Fruit fly (Drosophila melanogaster) whole organism, prepupa: ENCODE measurements around the gene Cpr23B.
A peak's percentile ranks its signal among the peaks of the same experiment; 100 is the strongest.

Source experiments
- CG1621 ChIP-seq: fragments of 200-800 bp; sonication (Bioruptor generic); optimal IDR thresholded peaks from 3 replicates; lab custom pipeline; 2018; ENCODE audit warnings: missing biosample characterization, mild to moderate bottlenecking, missing genetic modification characterization
- CG32006 ChIP-seq: fragments of 200-800 bp; sonication (Bioruptor generic); optimal IDR thresholded peaks from 3 replicates; lab custom pipeline; 2017; ENCODE audit warnings: missing biosample characterization, mild to moderate bottlenecking, missing genetic modification characterization
- CG34406 ChIP-seq: fragments of 200-800 bp; sonication (Bioruptor generic); optimal IDR thresholded peaks from 3 replicates; lab custom pipeline; 2016; ENCODE audit warnings: missing biosample characterization, missing genetic modification characterization
- CG4318 ChIP-seq: fragments of 200-800 bp; sonication (Bioruptor generic); optimal IDR thresholded peaks from 3 replicates; lab custom pipeline; 2017; ENCODE audit warnings: missing biosample characterization, mild to moderate bottlenecking, missing genetic modification characterization
- CG6163 ChIP-seq: fragments of 200-800 bp; sonication (Bioruptor generic); IDR thresholded peaks from 3 replicates; pipeline ENCODE4 v1.3.6; 2022; ENCODE audit warnings: missing biosample characterization, missing genetic modification characterization
- CG6276 ChIP-seq: fragments of 200-800 bp; sonication (Bioruptor generic); optimal IDR thresholded peaks from 2 replicates; lab custom pipeline; 2017; ENCODE audit warnings: missing biosample characterization, mild to moderate bottlenecking, missing genetic modification characterization
- CG6854 ChIP-seq: fragments of 200-800 bp; sonication (Bioruptor generic); optimal IDR thresholded peaks from 2 replicates; lab custom pipeline; 2017; ENCODE audit warnings: missing biosample characterization, mild to moderate bottlenecking, missing genetic modification characterization
- CG8119 ChIP-seq: fragments of 200-800 bp; sonication (Bioruptor generic); IDR thresholded peaks from 3 replicates; pipeline ENCODE4 v1.3.6; 2022; ENCODE audit warnings: missing biosample characterization, missing genetic modification characterization
- CG8632 ChIP-seq: fragments of 200-800 bp; sonication (Bioruptor generic); optimal IDR thresholded peaks from 3 replicates; lab custom pipeline; 2016; ENCODE audit warnings: missing biosample characterization, missing genetic modification characterization
- Eip75B ChIP-seq: fragments of 200-800 bp; sonication (Bioruptor generic); optimal IDR thresholded peaks from 3 replicates; lab custom pipeline; 2016; ENCODE audit warnings: missing biosample characterization, missing genetic modification characterization
- Eip78C ChIP-seq: fragments of 200-800 bp; sonication (Bioruptor generic); peaks from one replicate; lab custom pipeline; 2016; ENCODE audit warnings: missing biosample characterization, missing genetic modification characterization
- Eip93F ChIP-seq: fragments of 200-800 bp; sonication (Bioruptor generic); optimal IDR thresholded peaks from 2 replicates; lab custom pipeline; 2016; ENCODE audit warnings: missing biosample characterization, mild to moderate bottlenecking, missing genetic modification characterization
- Ets21C ChIP-seq: fragments of 200-800 bp; sonication (Bioruptor generic); optimal IDR thresholded peaks from 3 replicates; lab custom pipeline; 2016; ENCODE audit warnings: missing biosample characterization, missing genetic modification characterization
- Gug ChIP-seq: fragments of 200-800 bp; sonication (Bioruptor generic); IDR thresholded peaks from 2 replicates; pipeline ENCODE4 v1.3.6; 2022; ENCODE audit warnings: missing biosample characterization, missing genetic modification characterization
- Hr38 ChIP-seq: sonication (Bioruptor generic); optimal IDR thresholded peaks from 2 replicates; lab custom pipeline; 2016; ENCODE audit warnings: missing biosample characterization, missing genetic modification characterization
- Hr39 ChIP-seq: fragments of 200-800 bp; sonication (Bioruptor generic); optimal IDR thresholded peaks from 2 replicates; lab custom pipeline; 2016; ENCODE audit warnings: missing biosample characterization, missing genetic modification characterization
- Hr4 ChIP-seq: fragments of 200-800 bp; sonication (Bioruptor generic); optimal IDR thresholded peaks from 3 replicates; lab custom pipeline; 2016; ENCODE audit warnings: missing biosample characterization, missing genetic modification characterization
- Met ChIP-seq: fragments of 200-800 bp; sonication (Bioruptor generic); optimal IDR thresholded peaks from 3 replicates; lab custom pipeline; 2016; ENCODE audit warnings: missing biosample characterization, missing genetic modification characterization
- Smox ChIP-seq: fragments of 200-800 bp; sonication (Bioruptor generic); optimal IDR thresholded peaks from 3 replicates; lab custom pipeline; 2016; ENCODE audit warnings: missing biosample characterization, missing genetic modification characterization
- Sox102F ChIP-seq: fragments of 200-800 bp; sonication (Bioruptor generic); optimal IDR thresholded peaks from 2 replicates; lab custom pipeline; 2016; ENCODE audit warnings: missing biosample characterization, mild to moderate bottlenecking, missing genetic modification characterization
- achi ChIP-seq: fragments of 200-800 bp; sonication (Bioruptor generic); optimal IDR thresholded peaks from 3 replicates; lab custom pipeline; 2016; ENCODE audit warnings: missing biosample characterization, missing genetic modification characterization
- acj6 ChIP-seq: fragments of 200-800 bp; sonication (Bioruptor generic); optimal IDR thresholded peaks from 3 replicates; lab custom pipeline; 2016; ENCODE audit warnings: missing biosample characterization, missing genetic modification characterization
- dsx ChIP-seq: fragments of 200-800 bp; optimal IDR thresholded peaks from 3 replicates; lab custom pipeline; 2019; ENCODE audit warnings: missing biosample characterization, mild to moderate bottlenecking, missing genetic modification characterization, moderate library complexity; ENCODE audit not compliant: poor library complexity, severe bottlenecking
- eg ChIP-seq: fragments of 200-800 bp; sonication (Bioruptor generic); IDR thresholded peaks from 3 replicates; pipeline ENCODE4 v1.3.6; 2022; ENCODE audit warnings: missing biosample characterization, missing genetic modification characterization
- esn ChIP-seq: fragments of 200-800 bp; sonication (Bioruptor generic); optimal IDR thresholded peaks from 2 replicates; lab custom pipeline; 2016; ENCODE audit warnings: missing biosample characterization, mild to moderate bottlenecking, missing genetic modification characterization, moderate library complexity
- fd85E ChIP-seq: fragments of 200-800 bp; sonication (Bioruptor generic); optimal IDR thresholded peaks from 3 replicates; lab custom pipeline; 2016; ENCODE audit warnings: missing biosample characterization, missing genetic modification characterization
- fkh ChIP-seq: fragments of 200-800 bp; sonication (Bioruptor generic); optimal IDR thresholded peaks from 3 replicates; lab custom pipeline; 2017; ENCODE audit warnings: missing biosample characterization, mild to moderate bottlenecking, missing genetic modification characterization, moderate library complexity
- lz ChIP-seq: fragments of 200-800 bp; sonication (Bioruptor generic); optimal IDR thresholded peaks from 3 replicates; lab custom pipeline; 2016; ENCODE audit warnings: missing biosample characterization, missing genetic modification characterization
- salr ChIP-seq, 2 experiments: fragments of 200-800 bp; sonication (Bioruptor generic); optimal IDR thresholded peaks; 3 replicates each; lab custom pipeline; 2016 to 2018; ENCODE audit warnings: missing biosample characterization in 2 of 2, missing genetic modification characterization in 2 of 2, mild to moderate bottlenecking in 1 of 2
- svp ChIP-seq: fragments of 200-800 bp; sonication (Bioruptor generic); peaks from one replicate; lab custom pipeline; 2016; ENCODE audit warnings: missing biosample characterization, missing genetic modification characterization
- vri ChIP-seq: fragments of 200-800 bp; sonication (Bioruptor generic); optimal IDR thresholded peaks from 3 replicates; lab custom pipeline; 2016; ENCODE audit warnings: missing biosample characterization, mild to moderate bottlenecking, missing genetic modification characterization

The Cpr23B gene

DNA sequence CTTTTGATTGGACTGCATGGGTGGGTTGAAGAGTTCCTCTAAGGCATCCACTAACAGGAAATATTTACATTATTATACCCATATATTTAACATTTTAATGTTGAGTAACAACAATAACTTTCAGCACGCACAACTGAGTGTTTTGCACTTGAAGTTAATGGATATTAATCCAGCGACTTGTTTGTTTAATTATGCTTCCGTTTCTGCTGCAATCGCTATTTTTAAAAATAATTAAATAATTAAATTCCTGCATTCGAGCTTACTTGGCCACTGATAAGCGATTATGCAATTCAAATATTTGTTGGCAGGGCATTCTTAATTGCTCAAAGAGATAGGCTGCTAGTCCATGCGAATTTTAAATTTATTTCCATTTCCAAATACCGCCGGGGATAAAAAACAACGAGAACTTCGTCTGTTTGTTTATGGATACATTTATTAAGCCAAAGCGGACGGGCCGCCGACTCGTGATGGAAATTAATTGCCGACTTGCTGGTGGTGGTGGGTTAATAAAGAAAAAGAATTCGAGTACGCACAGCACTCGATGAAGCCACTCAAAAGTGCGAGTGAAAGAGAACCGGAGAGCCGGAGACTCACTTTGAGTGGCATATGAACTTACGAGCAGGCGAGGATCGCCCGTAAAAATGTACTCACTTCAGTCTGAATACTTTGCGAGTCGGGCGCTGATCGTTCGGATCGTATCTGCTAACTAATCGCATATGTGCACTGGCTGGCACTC is 23.8 kb downstream of the Cpr23B start (continued):
- TF ChIP-seq CG32006 (peak; percentile 61), CG8632 (no peak), CG1621 (tag; lab: Kevin White, UChicago) (peak; percentile 89), salr (GFP tag; optimal IDR thresholded peaks at IDR 0.05; lab: Kevin White, UChicago) (peak in 1 of 2 experiments; percentile 58)

DNA sequence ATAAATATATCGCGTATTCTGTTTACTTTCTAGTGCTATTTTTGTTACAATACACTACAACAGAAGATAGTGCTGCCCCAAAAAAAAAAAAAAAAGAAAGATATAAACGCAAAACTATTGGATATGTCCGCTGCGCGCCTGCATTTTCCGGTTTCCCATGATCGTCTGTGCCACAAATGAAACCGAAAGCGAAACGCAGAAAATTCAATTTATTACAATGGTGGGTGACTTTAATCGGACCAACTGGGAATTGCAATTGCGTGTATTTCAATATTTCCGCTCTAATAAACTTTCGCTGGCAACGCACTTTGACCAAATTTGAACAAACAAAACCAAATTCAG is 24.4 kb downstream of the Cpr23B start:
- TF ChIP-seq Hr38 (no peak), CG8119 (GFP tag; lab: Robert Waterston, UW) (peak; percentile 34; the same call in 1 of the 3 replicates), Hr4 (GFP tag; lab: Kevin White, UChicago) (no peak), CG8632 (no peak)
- TF ChIP-seq, all 60 proteins: peak for 1

DNA sequence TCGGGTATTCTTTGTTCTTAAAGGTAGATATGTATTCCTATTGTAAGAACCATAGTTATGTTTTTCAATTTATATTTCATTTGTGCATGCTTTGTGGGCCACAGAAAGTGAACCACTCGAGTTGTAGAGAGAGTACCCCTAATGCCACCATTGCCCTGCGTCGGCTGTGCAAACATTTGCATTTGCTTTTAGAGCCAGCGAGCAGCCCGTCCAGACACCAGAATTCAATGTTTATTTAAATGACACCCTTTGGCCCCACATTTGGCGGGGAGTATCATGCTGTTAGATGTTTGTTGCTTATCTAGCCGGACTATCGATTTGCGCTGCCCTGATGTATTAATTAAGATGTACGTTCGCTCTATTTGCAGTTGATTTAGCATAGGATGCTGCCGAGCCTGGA is 26.4 kb downstream of the Cpr23B start:
- TF ChIP-seq fkh, result peak; percentile 95
- TF ChIP-seq eg (GFP tag; lab: Robert Waterston, UW), result 0 out of 3 replicates have a peak, but pooled peaks have one; percentile 27
- TF ChIP-seq Met (GFP tag; lab: Kevin White, UChicago), result no peak

DNA sequence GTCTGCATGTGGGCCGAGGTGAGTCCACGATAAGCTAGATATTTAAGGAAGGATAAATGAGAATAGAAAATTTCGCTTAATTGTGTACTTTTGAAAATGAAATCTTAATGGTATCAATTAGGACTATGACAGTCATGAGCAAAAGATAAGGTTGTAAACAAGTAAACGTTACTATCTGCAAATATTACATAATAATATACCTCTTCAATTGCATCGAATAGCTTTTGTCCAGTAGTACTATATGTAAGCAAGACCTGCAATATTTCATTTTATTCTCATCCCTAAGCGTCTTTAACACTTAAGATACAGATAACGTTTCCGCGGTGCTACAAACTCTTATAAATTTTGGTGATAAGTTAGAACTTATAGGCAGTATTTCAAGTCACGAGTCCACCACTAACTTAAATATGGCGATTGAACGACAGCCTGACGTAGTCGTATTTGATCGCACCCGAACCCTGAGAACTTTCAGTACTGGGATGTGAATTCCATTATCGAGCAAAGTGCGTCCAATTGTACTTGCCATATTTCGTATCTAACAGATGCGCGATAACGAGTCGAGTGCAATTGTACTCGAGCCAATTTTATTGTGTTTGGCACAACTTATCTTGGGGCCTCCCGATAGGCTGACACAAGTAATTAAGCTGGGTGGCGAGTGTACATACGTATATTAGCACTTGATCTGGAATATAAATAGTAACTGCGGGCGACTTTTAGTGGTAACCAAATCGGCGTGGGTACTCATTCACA is 27.5 kb downstream of the Cpr23B start:
- TF ChIP-seq CG6163 (GFP tag; lab: Robert Waterston, UW), result no peak
- TF ChIP-seq Smox, result no peak
- no peak for TF ChIP-seq fd85E (GFP tag; lab: Kevin White, UChicago)
- peak; percentile 70 for TF ChIP-seq vri
- no peak for TF ChIP-seq Gug (GFP tag; lab: Robert Waterston, UW)
- peak; percentile 42 for TF ChIP-seq Eip78C
- TF ChIP-seq CG4318 (GFP tag; lab: Kevin White, UChicago), result no peak
- TF ChIP-seq, all 60 proteins: peak for 2

DNA sequence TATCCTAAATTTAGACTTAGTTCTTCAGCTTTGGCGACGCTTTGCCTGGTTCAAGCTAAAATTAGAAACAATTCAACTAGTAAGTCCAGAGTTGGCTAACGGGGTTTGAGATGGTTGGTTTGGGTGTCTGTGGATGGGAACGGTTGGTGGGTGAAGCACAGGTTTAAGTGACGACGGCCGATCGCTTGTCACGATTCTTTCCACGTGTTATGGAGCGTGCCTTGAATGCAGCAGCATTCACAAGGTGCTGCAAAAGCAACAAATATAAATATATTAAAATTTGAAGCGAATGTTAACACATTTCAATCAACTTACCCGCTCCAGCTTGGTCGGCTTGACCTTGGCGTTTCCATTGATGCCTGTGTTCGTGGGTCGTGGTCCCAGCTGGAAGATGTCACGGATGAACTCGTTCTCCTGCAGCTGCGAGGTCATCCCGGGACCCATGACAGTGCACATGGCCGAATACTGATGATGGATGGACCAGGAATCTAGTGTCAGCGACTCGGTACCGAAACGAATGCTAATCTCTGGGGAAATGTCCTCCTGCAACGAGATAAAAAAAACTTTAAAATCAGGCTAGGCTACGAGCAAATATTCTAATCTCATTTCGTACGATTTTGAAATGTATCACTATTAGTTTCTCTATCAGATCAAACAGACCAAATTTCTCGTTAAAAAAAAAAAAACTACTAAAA is 30.9 kb downstream of the Cpr23B start, which contains the start of gene CG8813:
CG8813 (plus strand) TSS at position 645 of the 695 bp plus-strand sequence.
- peak; percentile 16 for TF ChIP-seq Eip78C
- no peak for TF ChIP-seq CG4318 (GFP tag; lab: Kevin White, UChicago)

DNA sequence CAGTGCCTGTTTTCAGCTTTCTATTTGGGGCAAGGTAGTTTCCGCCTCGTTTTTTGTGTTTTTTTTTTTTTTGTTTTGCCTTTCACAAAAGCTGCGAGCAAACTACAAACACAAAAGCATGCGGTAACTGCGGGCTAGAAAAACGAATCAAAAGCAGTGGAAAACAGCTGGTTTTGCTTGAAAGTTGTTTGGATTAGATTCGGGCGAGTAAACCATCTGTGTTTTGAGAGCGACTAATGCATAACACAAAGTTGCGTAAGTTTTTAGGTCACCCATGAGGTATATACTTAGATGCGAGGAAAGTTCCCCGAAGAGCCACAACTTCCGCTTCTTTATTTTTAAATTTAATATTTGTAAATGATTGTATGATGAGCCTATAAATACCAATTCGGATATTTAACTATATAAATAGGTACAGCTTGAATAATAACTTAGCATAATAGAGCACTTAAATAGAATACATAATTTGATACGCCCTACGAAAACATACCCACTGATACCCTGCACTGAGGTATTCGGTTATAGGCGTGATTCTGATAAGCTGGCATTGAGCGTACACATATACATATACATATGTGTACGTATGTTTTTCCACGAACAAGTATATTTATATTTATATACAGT is 34.2 kb downstream of the Cpr23B start:
- no peak for TF ChIP-seq CG34406 (GFP tag; lab: Kevin White, UChicago)
- no peak for TF ChIP-seq Ets21C (GFP tag; lab: Kevin White, UChicago)
- peak; percentile 33; the same call in 1 of the 3 replicates for TF ChIP-seq CG8119 (GFP tag; lab: Robert Waterston, UW)
- TF ChIP-seq eg (GFP tag; lab: Robert Waterston, UW), result peak; percentile 4; the same call in 1 of the 3 replicates
- TF ChIP-seq fkh, result peak; percentile 36
- no peak for TF ChIP-seq lz
- TF ChIP-seq svp, result peak; percentile 27
- peak; percentile 19 for TF ChIP-seq CG6276 (GFP tag; lab: Kevin White, UChicago)
- no peak for TF ChIP-seq CG4318 (GFP tag; lab: Kevin White, UChicago)

DNA sequence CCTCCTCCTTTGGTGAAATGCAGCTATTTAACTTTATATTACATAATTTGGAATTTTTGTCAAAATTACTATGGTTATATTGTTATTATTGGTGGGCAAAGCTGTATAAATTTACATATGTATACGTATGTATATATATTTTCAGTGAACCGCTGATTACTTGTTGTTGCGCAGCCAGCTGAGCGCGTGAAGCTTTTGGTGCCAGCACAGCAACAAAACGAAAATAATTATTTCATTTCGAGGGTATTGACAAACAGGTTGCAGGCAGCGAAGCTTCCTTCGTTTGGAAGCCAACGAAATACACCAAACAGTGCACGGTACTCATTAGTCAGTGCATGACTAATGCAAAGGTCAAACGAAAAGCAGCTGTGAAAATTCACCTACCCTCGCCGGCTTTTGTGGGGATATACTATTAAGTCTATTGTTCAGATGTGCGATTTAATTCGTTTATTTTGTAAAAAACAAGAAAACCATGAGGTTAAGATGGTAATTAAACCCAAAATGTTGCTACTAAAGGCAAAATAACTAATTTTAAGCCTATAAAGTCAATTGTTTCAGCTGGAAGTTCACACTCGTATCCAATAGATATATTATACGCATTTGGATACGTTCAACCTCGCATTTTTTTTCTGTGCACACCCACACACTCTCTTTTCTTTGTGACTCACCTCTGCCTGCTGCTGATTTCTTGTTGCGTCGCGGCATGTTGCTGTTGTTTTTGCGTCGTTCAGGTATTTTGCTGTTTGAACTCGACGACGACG is 34.9 kb downstream of the Cpr23B start:
- TF ChIP-seq svp (peak; percentile 84), Smox (peak; percentile 36), CG1621 (tag; lab: Kevin White, UChicago) (no peak), Hr39 (peak; percentile 50), esn (GFP tag; lab: Kevin White, UChicago) (peak; percentile 67), vri (peak; percentile 59), acj6 (GFP tag; lab: Kevin White, UChicago) (peak; percentile 41), fd85E (GFP tag; lab: Kevin White, UChicago) (no peak), achi (GFP tag; lab: Kevin White, UChicago) (peak; percentile 42), Eip75B (GFP tag; lab: Kevin White, UChicago) (peak; percentile 55), Ets21C (GFP tag; lab: Kevin White, UChicago) (peak; percentile 37), Sox102F (GFP tag; lab: Kevin White, UChicago) (peak; percentile 39), CG6854 (no peak), fkh (no peak), dsx (GFP tag; lab: Kevin White, UChicago) (no peak), Eip78C (peak; percentile 89), Eip93F (GFP tag; lab: Kevin White, UChicago) (peak; percentile 39), CG8119 (GFP tag; lab: Robert Waterston, UW) (peak; percentile 70; the same call in 2 of the 3 replicates), Hr38 (no peak)
